Worm (Caenorhabditis elegans) whole organism, L3 larva: ENCODE data around the gene T14G8.2.

Experiments used
- R02D3.7 ChIP-seq: fragments of 150-350 bp; optimal IDR thresholded peaks from 2 replicates; lab custom pipeline; 2014; ENCODE audit warnings: missing biosample characterization, missing genetic modification characterization
- ZK546.5 ChIP-seq: sonication (generic microtip); optimal IDR thresholded peaks from 2 replicates; lab custom pipeline; 2017; ENCODE audit warnings: missing biosample characterization, missing genetic modification characterization
- ama-1 ChIP-seq: fragments of 150-350 bp; optimal IDR thresholded peaks from 2 replicates; lab custom pipeline; 2018
- ceh-16 ChIP-seq: sonication (generic microtip); optimal IDR thresholded peaks from 2 replicates; lab custom pipeline; 2017; ENCODE audit warnings: missing biosample characterization, missing genetic modification characterization
- ceh-82 ChIP-seq: fragments of 150-350 bp; optimal IDR thresholded peaks from 2 replicates; lab custom pipeline; 2014; ENCODE audit warnings: missing biosample characterization, missing genetic modification characterization
- ceh-9 ChIP-seq: sonication (generic microtip); optimal IDR thresholded peaks from 2 replicates; lab custom pipeline; 2018; ENCODE audit warnings: missing biosample characterization, missing genetic modification characterization
- daf-12 ChIP-seq: fragments of 150-350 bp; optimal IDR thresholded peaks from 2 replicates; lab custom pipeline; 2014; ENCODE audit warnings: missing biosample characterization, missing genetic modification reagents, missing genetic modification characterization
- egl-27 ChIP-seq: sonication (generic microtip); optimal IDR thresholded peaks from 4 replicates; lab custom pipeline; 2017; ENCODE audit warnings: missing biosample characterization, missing genetic modification reagents, missing genetic modification characterization
- elt-1 ChIP-seq: fragments of 150-350 bp; optimal IDR thresholded peaks from 2 replicates; lab custom pipeline; 2014; ENCODE audit warnings: missing biosample characterization, missing genetic modification characterization
- elt-2 ChIP-seq: sonication (generic microtip); optimal IDR thresholded peaks from 2 replicates; lab custom pipeline; 2016; ENCODE audit warnings: missing genetic modification reagents, mild to moderate bottlenecking, missing genetic modification characterization, missing compliant biosample characterization
- elt-3 ChIP-seq, 3 experiments: fragments of 150-350 bp in 1 of 3; sonication (generic microtip) in 2 of 3; optimal IDR thresholded peaks; 2 replicates in 2 of 3; 4 replicates in 1 of 3; lab custom pipeline; 2014 to 2017; ENCODE audit warnings: missing biosample characterization in 3 of 3, missing genetic modification characterization in 3 of 3
- eor-1 ChIP-seq, 2 experiments: fragments of 150-350 bp; optimal IDR thresholded peaks; 2 replicates each; lab custom pipeline; 2014 to 2018; ENCODE audit warnings: missing biosample characterization in 2 of 2, missing genetic modification characterization in 2 of 2
- fkh-10 ChIP-seq: sonication (generic microtip); optimal IDR thresholded peaks from 2 replicates; lab custom pipeline; 2017; ENCODE audit warnings: missing biosample characterization, missing genetic modification reagents, missing genetic modification characterization
- fkh-2 ChIP-seq: fragments of 150-350 bp; optimal IDR thresholded peaks from 2 replicates; lab custom pipeline; 2014; ENCODE audit warnings: missing biosample characterization, missing genetic modification reagents, missing genetic modification characterization
- jun-1 ChIP-seq: fragments of 150-350 bp; optimal IDR thresholded peaks from 2 replicates; lab custom pipeline; 2014; ENCODE audit warnings: missing biosample characterization, missing genetic modification reagents, missing genetic modification characterization
- lin-15B ChIP-seq: fragments of 150-350 bp; optimal IDR thresholded peaks from 2 replicates; lab custom pipeline; 2014; ENCODE audit warnings: missing biosample characterization, missing genetic modification characterization
- lsy-12 ChIP-seq: sonication (generic microtip); optimal IDR thresholded peaks from 2 replicates; lab custom pipeline; 2016; ENCODE audit warnings: mild to moderate bottlenecking, missing genetic modification characterization, missing compliant biosample characterization
- mdl-1 ChIP-seq: fragments of 150-350 bp; optimal IDR thresholded peaks from 2 replicates; lab custom pipeline; 2014; ENCODE audit warnings: missing biosample characterization, missing genetic modification characterization
- nfya-1 ChIP-seq: sonication (generic microtip); optimal IDR thresholded peaks from 2 replicates; lab custom pipeline; 2017; ENCODE audit warnings: missing genetic modification characterization, mild to moderate bottlenecking, missing compliant biosample characterization, antibody characterized with exemption, moderate library complexity; ENCODE audit not compliant: insufficient read depth
- nhr-11 ChIP-seq: fragments of 150-350 bp; optimal IDR thresholded peaks from 2 replicates; lab custom pipeline; 2014; ENCODE audit warnings: missing biosample characterization, missing genetic modification characterization
- nhr-12 ChIP-seq: fragments of 150-350 bp; optimal IDR thresholded peaks from 2 replicates; lab custom pipeline; 2014; ENCODE audit warnings: missing biosample characterization, missing genetic modification characterization
- nhr-23 ChIP-seq: fragments of 150-350 bp; optimal IDR thresholded peaks from 2 replicates; lab custom pipeline; 2014; ENCODE audit warnings: missing biosample characterization, missing genetic modification reagents, missing genetic modification characterization
- nhr-237 ChIP-seq: fragments of 150-350 bp; optimal IDR thresholded peaks from 2 replicates; lab custom pipeline; 2014; ENCODE audit warnings: missing biosample characterization, missing genetic modification characterization
- nhr-25 ChIP-seq: sonication (generic microtip); optimal IDR thresholded peaks from 2 replicates; lab custom pipeline; 2017; ENCODE audit warnings: missing biosample characterization, missing genetic modification characterization
- nhr-28 ChIP-seq: fragments of 150-350 bp; optimal IDR thresholded peaks from 2 replicates; lab custom pipeline; 2014; ENCODE audit warnings: missing biosample characterization, missing genetic modification characterization
- nhr-43 ChIP-seq: sonication (generic microtip); optimal IDR thresholded peaks from 2 replicates; lab custom pipeline; 2016; ENCODE audit warnings: mild to moderate bottlenecking, missing genetic modification characterization, missing compliant biosample characterization; ENCODE audit not compliant: poor library complexity, severe bottlenecking
- nhr-67 ChIP-seq: fragments of 150-350 bp; optimal IDR thresholded peaks from 2 replicates; lab custom pipeline; 2014; ENCODE audit warnings: missing biosample characterization, missing genetic modification characterization
- pha-4 ChIP-seq: fragments of 150-350 bp; optimal IDR thresholded peaks from 2 replicates; lab custom pipeline; 2014; ENCODE audit warnings: missing biosample characterization, missing genetic modification reagents, missing genetic modification characterization
- pqm-1 ChIP-seq: fragments of 150-350 bp; optimal IDR thresholded peaks from 2 replicates; lab custom pipeline; 2017; ENCODE audit warnings: missing biosample characterization, missing genetic modification characterization, inconsistent platforms
- skn-1 ChIP-seq: fragments of 150-350 bp; optimal IDR thresholded peaks from 2 replicates; lab custom pipeline; 2014; ENCODE audit warnings: missing biosample characterization, missing genetic modification characterization
- snpc-4 ChIP-seq: fragments of 150-350 bp; optimal IDR thresholded peaks from 2 replicates; lab custom pipeline; 2014; ENCODE audit warnings: missing biosample characterization, missing genetic modification characterization
- tbx-2 ChIP-seq: sonication (generic microtip); optimal IDR thresholded peaks from 2 replicates; lab custom pipeline; 2016; ENCODE audit warnings: mild to moderate bottlenecking, missing genetic modification characterization, missing compliant biosample characterization
- unc-39 ChIP-seq: sonication (generic microtip); optimal IDR thresholded peaks from 4 replicates; lab custom pipeline; 2017; ENCODE audit warnings: missing biosample characterization, missing genetic modification characterization
- zag-1 ChIP-seq: fragments of 150-350 bp; optimal IDR thresholded peaks from 2 replicates; lab custom pipeline; 2014; ENCODE audit warnings: missing biosample characterization, missing genetic modification characterization
- ztf-11 ChIP-seq: fragments of 150-350 bp; optimal IDR thresholded peaks from 2 replicates; lab custom pipeline; 2014; ENCODE audit warnings: missing biosample characterization, missing genetic modification characterization

The T14G8.2 gene

DNA sequence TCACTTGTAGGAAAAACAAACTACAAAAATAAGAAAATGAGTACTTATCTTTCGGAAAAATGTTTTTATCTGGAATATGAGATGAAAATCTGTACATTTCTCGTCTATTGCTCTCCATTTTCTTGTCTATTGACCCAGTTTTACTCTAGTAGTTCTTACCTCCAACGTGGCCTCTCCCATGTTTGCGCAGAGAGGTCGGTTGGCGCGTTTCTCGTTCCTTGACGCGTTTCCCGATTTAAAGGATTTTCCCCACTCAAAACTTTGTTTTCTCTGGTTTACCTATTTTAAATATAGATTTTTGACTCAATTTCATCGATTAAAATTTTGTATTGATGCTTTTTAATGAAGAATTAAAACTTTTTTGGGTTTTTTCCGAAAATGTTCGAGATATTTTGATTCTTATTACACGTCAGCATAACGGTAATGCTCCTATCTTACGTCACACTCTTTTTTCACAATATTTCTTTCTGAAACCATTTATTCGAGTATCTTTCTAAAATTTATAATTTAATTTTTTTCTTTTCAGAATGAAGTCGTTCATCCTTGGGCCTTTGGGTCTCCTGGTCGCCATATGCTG is 3.0 kb downstream of the T14G8.2 start, which contains the start of gene T14G8.3 (continued):
- TF ChIP-seq nhr-11 = no peak
- no peak for TF ChIP-seq ztf-11 (tag; lab: Kevin White, UChicago)
- no peak for TF ChIP-seq ceh-16 (tag; lab: Kevin White, UChicago)
- TF ChIP-seq ceh-9 (tag; lab: Kevin White, UChicago) = no peak
- no peak for TF ChIP-seq ama-1 (lab: Kevin White, UChicago)
- TF ChIP-seq nhr-43 (tag; lab: Kevin White, UChicago) = no peak
- no peak for TF ChIP-seq eor-1 (tag; optimal IDR thresholded peaks at IDR 0.05; lab: Kevin White, UChicago)
- no peak for TF ChIP-seq elt-1 (tag; lab: Kevin White, UChicago)
- no peak for TF ChIP-seq nhr-12
- no peak for TF ChIP-seq ZK546.5
- no peak for TF ChIP-seq zag-1 (tag; lab: Kevin White, UChicago)
- no peak for TF ChIP-seq elt-3 (tag; optimal IDR thresholded peaks at IDR 0.05; lab: Kevin White, UChicago)
- TF ChIP-seq lin-15B (tag; lab: Kevin White, UChicago) = peak; percentile 40
- TF ChIP-seq pha-4 (tag; lab: Kevin White, UChicago) = peak; percentile 88
- no peak for TF ChIP-seq skn-1 (tag; lab: Kevin White, UChicago)
- no peak for TF ChIP-seq nhr-237
- no peak for TF ChIP-seq fkh-2
- no peak for TF ChIP-seq tbx-2 (tag; lab: Kevin White, UChicago)

DNA sequence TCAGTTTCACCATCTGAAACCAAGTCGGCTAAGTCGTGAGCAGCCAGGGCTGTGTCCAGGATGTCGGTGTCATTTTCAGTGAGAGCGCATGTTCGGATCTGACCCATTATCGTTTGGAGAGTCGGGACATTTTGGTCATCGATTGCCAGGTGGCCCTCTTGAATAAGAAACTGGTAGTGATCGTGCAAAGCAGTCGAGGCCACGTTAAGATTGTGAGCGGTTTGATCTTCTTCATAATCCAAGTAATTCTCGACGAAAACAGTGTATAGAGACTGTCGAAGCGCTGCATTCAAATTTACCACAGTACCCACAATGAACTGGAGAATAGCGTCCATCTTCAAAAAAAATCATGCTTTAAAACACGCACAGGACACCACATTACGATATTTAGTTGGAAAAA is 4.7 kb downstream of the T14G8.2 start, which contains the start of gene T14G8.6:
Gene T14G8.6, minus strand, starts transcription at position 338 of the 400 bp plus-strand sequence.
- no peak for TF ChIP-seq elt-3 (tag; optimal IDR thresholded peaks at IDR 0.05; lab: Kevin White, UChicago)
- no peak for TF ChIP-seq eor-1 (tag; optimal IDR thresholded peaks at IDR 0.05; lab: Kevin White, UChicago)

DNA sequence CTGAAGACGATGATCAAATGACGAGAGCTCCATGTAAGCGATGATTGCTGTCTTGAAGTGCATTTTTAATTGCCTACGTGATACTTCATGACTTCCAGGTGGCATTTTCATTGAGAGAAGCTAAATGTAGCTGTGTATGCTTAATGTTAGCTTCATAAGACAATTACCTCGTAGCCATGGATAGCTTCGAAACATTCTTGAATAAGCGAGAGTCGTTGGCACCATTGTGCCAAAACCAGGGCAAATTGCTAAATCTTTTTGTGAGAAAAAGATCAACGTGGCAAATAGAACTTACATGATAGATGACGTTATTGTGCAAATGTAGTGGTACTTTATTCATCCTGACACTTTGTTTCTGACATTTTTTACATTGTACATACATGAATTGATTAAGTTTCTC is 5.5 kb downstream of the T14G8.2 start:
- TF ChIP-seq lsy-12 (tag; lab: Kevin White, UChicago) (no peak), elt-1 (tag; lab: Kevin White, UChicago) (no peak), ceh-82 (tag; lab: Kevin White, UChicago) (no peak), nfya-1 (tag; lab: Kevin White, UChicago) (no peak), nhr-28 (tag; lab: Kevin White, UChicago) (no peak)
- TF ChIP-seq, all 47 proteins: peak for 0

DNA sequence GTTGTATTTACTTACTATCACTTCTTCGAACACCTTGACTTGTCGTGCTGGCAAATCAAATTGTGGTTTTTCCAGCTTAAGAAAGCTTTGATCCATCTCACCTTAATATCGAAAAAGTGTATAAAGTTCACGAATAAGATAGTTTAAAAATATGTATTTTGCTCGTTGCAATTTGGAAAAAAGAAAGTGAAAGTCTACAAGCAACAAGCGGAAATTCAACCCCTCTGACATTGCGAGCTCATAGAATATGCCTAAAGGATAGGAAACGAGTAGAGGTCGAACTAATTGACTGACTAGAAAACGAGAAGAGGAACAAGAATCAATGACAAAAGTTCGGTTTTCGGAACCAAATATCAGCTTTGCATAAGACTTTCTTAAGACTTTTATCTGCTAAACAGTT is 6.0 kb downstream of the T14G8.2 start, which contains the start of gene T14G8.4:
Gene T14G8.4, minus strand, starts transcription at position 101 of the 400 bp plus-strand sequence.
- TF ChIP-seq ztf-11 (tag; lab: Kevin White, UChicago) = no peak
- no peak for TF ChIP-seq nhr-12
- TF ChIP-seq snpc-4 (tag; lab: Kevin White, UChicago) = no peak
- no peak for TF ChIP-seq mdl-1 (tag; lab: Kevin White, UChicago)
- no peak for TF ChIP-seq nhr-67 (tag; lab: Kevin White, UChicago)
- TF ChIP-seq daf-12 (tag; lab: Kevin White, UChicago) = no peak
- TF ChIP-seq nhr-11 = no peak
- no peak for TF ChIP-seq unc-39 (tag; lab: Kevin White, UChicago)
- TF ChIP-seq R02D3.7 (tag; lab: Kevin White, UChicago) = no peak
- TF ChIP-seq tbx-2 (tag; lab: Kevin White, UChicago) = no peak
- TF ChIP-seq lin-15B (tag; lab: Kevin White, UChicago) = no peak
- TF ChIP-seq nhr-23 = no peak
- TF ChIP-seq ceh-82 (tag; lab: Kevin White, UChicago) = no peak
- TF ChIP-seq jun-1 (tag; lab: Kevin White, UChicago) = no peak
- TF ChIP-seq egl-27 (tag; lab: Kevin White, UChicago) = no peak
- no peak for TF ChIP-seq ZK546.5
- no peak for TF ChIP-seq nhr-43 (tag; lab: Kevin White, UChicago)

DNA sequence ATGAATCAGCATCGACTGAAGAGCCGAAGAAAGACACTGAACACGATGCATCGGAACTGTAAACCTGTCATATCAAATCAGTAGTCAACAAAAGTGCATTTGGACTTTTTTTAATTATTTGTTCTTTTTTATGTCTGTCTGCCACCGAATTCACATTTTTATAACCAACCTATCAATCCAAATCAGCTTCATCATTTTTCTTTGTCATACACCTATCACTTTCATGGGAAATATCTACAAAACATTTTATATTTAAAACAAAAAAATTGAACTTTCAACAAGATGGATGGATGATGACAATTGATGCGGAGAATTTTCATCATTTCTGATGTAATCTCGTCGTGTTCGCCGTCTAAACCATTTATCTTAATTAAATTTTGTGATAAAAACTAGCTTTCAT is 11.6 kb downstream of the T14G8.2 start:
- TF ChIP-seq skn-1 (tag; lab: Kevin White, UChicago) (peak; percentile 14), elt-2 (tag; lab: Kevin White, UChicago) (peak; percentile 20), fkh-10 (GFP tag; lab: Kevin White, UChicago) (no peak), nhr-25 (no peak), pqm-1 (peak; percentile 32), ceh-16 (tag; lab: Kevin White, UChicago) (no peak), ZK546.5 (no peak)
